Worm (Caenorhabditis elegans) whole organism, L4/young adult: Measurements from ENCODE around the gene srz-83.

ENCODE experiments used
- W03F9.2 ChIP-seq: fragments of 150-350 bp; optimal IDR thresholded peaks from 2 replicates; lab custom pipeline; 2014; ENCODE audit warnings: missing biosample characterization, missing genetic modification characterization
- dao-5 ChIP-seq: sonication (generic microtip); optimal IDR thresholded peaks from 2 replicates; lab custom pipeline; 2016; ENCODE audit warnings: missing genotype, missing genetic modification characterization, moderate library complexity, missing compliant biosample characterization
- him-1 ChIP-seq: sonication (generic microtip); optimal IDR thresholded peaks from 2 replicates; lab custom pipeline; 2016; ENCODE audit warnings: missing genotype, missing genetic modification reagents, missing genetic modification characterization, missing compliant biosample characterization

DNA sequence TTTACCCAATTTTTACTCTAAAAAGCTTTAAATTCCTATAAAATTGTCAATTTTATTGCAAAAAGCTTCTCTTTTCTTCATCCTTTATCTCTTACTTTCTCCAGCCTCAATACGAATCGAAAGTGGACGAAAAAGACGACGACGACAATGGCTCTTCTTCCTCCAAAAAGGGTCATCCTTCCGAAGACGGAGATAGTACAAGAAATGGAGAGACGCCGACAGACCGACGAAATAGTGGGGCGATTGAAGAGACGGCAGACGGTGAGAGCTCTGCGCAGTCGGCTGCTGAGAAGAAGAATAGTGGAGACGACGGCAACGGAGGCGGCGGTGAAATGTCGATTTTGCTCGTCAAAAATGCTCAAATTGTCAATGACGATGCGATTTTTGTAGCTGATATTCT is 15.1 kb downstream of the srz-83 start:
- TF ChIP-seq W03F9.2 (tag; lab: Kevin White, UChicago) (no peak), dao-5 (tag; lab: Kevin White, UChicago) (no peak), him-1 (no peak)
